Worm (Caenorhabditis elegans): Measurements from ENCODE around the gene cwp-2.

cwp-2 gene

DNA sequence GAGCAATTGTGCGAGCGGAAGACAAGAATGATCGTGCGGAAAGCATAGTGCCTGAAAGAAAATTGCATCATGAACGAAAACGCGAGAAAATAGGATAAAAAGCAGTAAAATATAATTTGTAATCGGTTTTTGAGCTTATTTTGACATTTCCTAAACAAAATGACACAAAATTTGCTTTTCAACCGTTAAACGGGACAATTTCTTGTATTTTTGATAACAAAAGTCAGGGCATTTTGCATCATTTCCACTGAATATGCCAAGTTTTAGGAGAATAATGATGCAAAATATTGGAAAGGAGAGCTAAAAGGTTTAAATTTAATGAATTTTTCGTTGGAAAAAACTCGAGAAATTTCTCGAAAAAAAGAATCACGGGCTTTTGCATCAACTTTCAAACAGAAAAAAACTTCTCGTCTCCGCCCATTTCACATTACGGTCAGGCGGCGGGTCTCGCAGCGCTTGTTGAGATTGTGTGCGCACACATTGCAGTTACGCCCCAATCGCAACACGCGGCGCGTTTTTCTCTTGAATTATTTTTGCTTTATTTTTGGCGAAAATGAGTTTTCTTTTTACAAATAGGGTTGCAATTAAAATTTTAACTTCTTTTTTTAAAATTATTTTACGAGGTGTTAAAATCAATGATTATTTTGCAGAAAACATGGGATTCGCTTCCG lies 15.6 kb downstream of the cwp-2 start, which contains the start of the genes hsp-6 and C37H5.5 (continued):
- peak; percentile 28 for TF ChIP-seq egl-5 (tag; optimal IDR thresholded peaks at IDR 0.05)
- peak; percentile 74 for TF ChIP-seq snpc-4 (tag; optimal IDR thresholded peaks at IDR 0.05)
- peak; percentile 90 for TF ChIP-seq pha-4 (tag; optimal IDR thresholded peaks at IDR 0.05)
- TF ChIP-seq R02D3.7 (tag; optimal IDR thresholded peaks at IDR 0.05), result peak; percentile 50
- TF ChIP-seq ceh-9 (tag; optimal IDR thresholded peaks at IDR 0.05), result no peak
- TF ChIP-seq hmg-11 (tag; optimal IDR thresholded peaks at IDR 0.05), result peak; percentile 58

DNA sequence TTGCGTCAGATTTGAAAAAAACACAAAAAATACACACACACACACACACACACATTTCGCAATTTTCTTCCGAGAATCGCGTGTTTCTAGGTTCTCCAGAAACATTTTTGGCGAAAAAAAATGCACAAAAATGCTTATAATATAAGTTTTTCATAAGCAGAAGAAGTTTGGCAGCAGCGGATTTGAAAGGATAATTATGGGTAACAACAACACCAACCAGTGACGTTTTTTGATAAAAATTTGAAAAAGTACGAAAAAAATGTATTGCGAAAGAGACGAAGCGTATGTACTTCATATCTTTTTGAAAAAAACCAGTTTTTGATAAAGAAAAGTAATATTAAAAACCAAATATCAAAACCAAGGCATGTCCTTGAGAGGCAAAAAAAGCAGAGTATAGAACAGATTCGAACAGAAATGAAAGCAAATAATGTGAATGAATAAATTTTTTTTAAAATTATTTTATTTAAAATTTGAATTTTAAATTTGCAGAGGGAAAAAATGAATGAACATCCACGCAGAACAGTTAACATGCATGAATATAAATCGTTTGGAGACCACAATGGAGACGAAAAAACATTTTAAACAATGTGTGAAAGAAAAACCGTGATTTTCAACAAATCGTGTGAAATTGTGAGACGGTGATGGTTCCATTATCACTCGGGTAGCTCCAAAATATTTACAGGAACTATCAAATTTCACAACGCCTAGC lies 18.6 kb downstream of the cwp-2 start:
- TF ChIP-seq aly-2 (tag; optimal IDR thresholded peaks at IDR 0.05) (peak; percentile 8), nhr-43 (tag; optimal IDR thresholded peaks at IDR 0.05; ENCODE audit: poor library complexity, severe bottlenecking) (peak; percentile 29), ama-1 (optimal IDR thresholded peaks at IDR 0.05) (peak; percentile 90), lsy-12 (tag; optimal IDR thresholded peaks at IDR 0.05) (peak; percentile 74), nhr-23 (tag; optimal IDR thresholded peaks at IDR 0.05) (peak; percentile 49), pha-4 (tag; optimal IDR thresholded peaks at IDR 0.05) (peak; percentile 30), tbx-2 (tag; optimal IDR thresholded peaks at IDR 0.05) (peak; percentile 24), nfya-1 (tag; optimal IDR thresholded peaks at IDR 0.05; ENCODE audit: insufficient read depth) (peak; percentile 5), elt-2 (tag; optimal IDR thresholded peaks at IDR 0.05) (peak; percentile 55), ztf-4 (tag; optimal IDR thresholded peaks at IDR 0.05) (peak; percentile 83), R02D3.7 (tag; optimal IDR thresholded peaks at IDR 0.05) (no peak), hmg-11 (tag; optimal IDR thresholded peaks at IDR 0.05) (no peak), nhr-67 (tag; optimal IDR thresholded peaks at IDR 0.05) (no peak)

DNA sequence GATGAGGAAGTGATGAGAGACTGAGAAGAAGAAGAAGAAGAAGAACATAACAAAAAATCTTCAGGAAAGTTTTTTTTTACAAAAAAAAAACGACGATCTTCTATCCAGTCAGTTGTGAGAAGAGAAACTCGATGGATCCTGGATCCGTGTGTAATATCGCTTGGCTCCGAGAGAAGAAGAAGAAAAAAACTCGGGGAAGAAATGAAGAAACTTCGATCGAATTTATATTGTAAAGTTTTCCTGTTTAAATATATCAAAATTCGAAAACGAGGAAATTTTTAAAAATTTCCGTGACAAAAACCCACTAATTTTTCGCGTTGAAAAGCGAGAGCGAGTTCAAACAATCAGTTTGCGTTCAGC lies 19.1 kb downstream of the cwp-2 start, which contains the start of gene adss-1:
Gene adss-1 (minus strand): TSS at position 101 of the 360 bp plus-strand sequence.
- no peak for TF ChIP-seq ZK546.5 (tag; optimal IDR thresholded peaks at IDR 0.05)
- TF ChIP-seq sea-2 (GFP tag; optimal IDR thresholded peaks at IDR 0.05), result no peak
- TF ChIP-seq nhr-23 (tag; optimal IDR thresholded peaks at IDR 0.05), result no peak
- TF ChIP-seq mml-1 (tag; optimal IDR thresholded peaks at IDR 0.05), result no peak
- TF ChIP-seq R02D3.7 (tag; optimal IDR thresholded peaks at IDR 0.05), result no peak
- TF ChIP-seq elt-2 (tag; optimal IDR thresholded peaks at IDR 0.05), result no peak
- no peak for TF ChIP-seq nhr-67 (tag; optimal IDR thresholded peaks at IDR 0.05)
- no peak for TF ChIP-seq eor-1 (tag; optimal IDR thresholded peaks at IDR 0.05)

ce11 chrV:4820601-4821000 lies 21.8 kb downstream of the cwp-2 start:
- TF ChIP-seq aly-2 (tag; optimal IDR thresholded peaks at IDR 0.05), result no peak
- TF ChIP-seq elt-2 (tag; optimal IDR thresholded peaks at IDR 0.05), result peak; percentile 27
- no peak for TF ChIP-seq nhr-25 (tag; optimal IDR thresholded peaks at IDR 0.05)
- TF ChIP-seq fos-1 (tag; optimal IDR thresholded peaks at IDR 0.05), result no peak
- peak; percentile 2 for TF ChIP-seq ama-1 (optimal IDR thresholded peaks at IDR 0.05)
- no peak for TF ChIP-seq nhr-12 (tag; optimal IDR thresholded peaks at IDR 0.05)
- TF ChIP-seq mdl-1 (tag; optimal IDR thresholded peaks at IDR 0.05), result peak; percentile 0
- TF ChIP-seq lin-15B (tag; optimal IDR thresholded peaks at IDR 0.05), result no peak
- TF ChIP-seq fkh-10 (GFP tag; optimal IDR thresholded peaks at IDR 0.05), result no peak
- TF ChIP-seq nfya-1 (tag; optimal IDR thresholded peaks at IDR 0.05; ENCODE audit: insufficient read depth), result peak; percentile 16
- TF ChIP-seq eor-1 (tag; optimal IDR thresholded peaks at IDR 0.05), result no peak
- TF ChIP-seq pqm-1 (tag; optimal IDR thresholded peaks at IDR 0.05), result no peak
- TF ChIP-seq daf-12 (tag; optimal IDR thresholded peaks at IDR 0.05), result no peak

- no peak for TF ChIP-seq nhr-67 (tag; optimal IDR thresholded peaks at IDR 0.05)
- no peak for TF ChIP-seq mdl-1 (tag; optimal IDR thresholded peaks at IDR 0.05)
- TF ChIP-seq hmg-11 (tag; optimal IDR thresholded peaks at IDR 0.05), result no peak
- TF ChIP-seq ceh-82 (tag; optimal IDR thresholded peaks at IDR 0.05), result no peak
- no peak for TF ChIP-seq daf-12 (tag; optimal IDR thresholded peaks at IDR 0.05)
- TF ChIP-seq nhr-237 (tag; optimal IDR thresholded peaks at IDR 0.05), result no peak
- TF ChIP-seq ceh-9 (tag; optimal IDR thresholded peaks at IDR 0.05), result no peak
- no peak for TF ChIP-seq pha-4 (tag; optimal IDR thresholded peaks at IDR 0.05)
- no peak for TF ChIP-seq nfya-1 (tag; optimal IDR thresholded peaks at IDR 0.05; ENCODE audit: insufficient read depth)
- TF ChIP-seq aly-2 (tag; optimal IDR thresholded peaks at IDR 0.05), result no peak
- no peak for TF ChIP-seq nhr-43 (tag; optimal IDR thresholded peaks at IDR 0.05; ENCODE audit: poor library complexity, severe bottlenecking)
- no peak for TF ChIP-seq jun-1 (tag; optimal IDR thresholded peaks at IDR 0.05)
- no peak for TF ChIP-seq nhr-11 (tag; optimal IDR thresholded peaks at IDR 0.05)
Measured at ce11 chrV:4818563-4818962, 23.9 kb downstream of the cwp-2 start, which contains the start of gene ccep-97. ccep-97 (minus strand) TSS chrV:4818663.
